Worm (Caenorhabditis elegans) whole organism, young adult: ENCODE data around the gene srh-145.
A peak's percentile ranks its signal among the peaks of the same experiment; 100 is the strongest.

Experiments used
- B0261.1 ChIP-seq: sonication (generic microtip); optimal IDR thresholded peaks from 2 replicates; lab custom pipeline; 2016; ENCODE audit warnings: mild to moderate bottlenecking, missing genetic modification characterization, moderate library complexity, missing compliant biosample characterization
- B0336.3 ChIP-seq: fragments of 200-800 bp; sonication (Bioruptor generic); IDR thresholded peaks from 2 replicates; pipeline ENCODE4 v1.3.6; 2022; ENCODE audit warnings: missing genetic modification characterization, missing compliant biosample characterization
- F23B12.7 ChIP-seq: sonication (generic microtip); optimal IDR thresholded peaks from 2 replicates; lab custom pipeline; 2017; ENCODE audit warnings: missing genetic modification characterization, mild to moderate bottlenecking, missing compliant biosample characterization, antibody characterized with exemption, moderate library complexity; ENCODE audit not compliant: insufficient read depth
- F33H1.4 ChIP-seq: fragments of 200-800 bp; sonication (Bioruptor generic); IDR thresholded peaks from 2 replicates; pipeline ENCODE4 v1.3.6; 2022; ENCODE audit warnings: missing genetic modification reagents, missing genetic modification characterization, missing compliant biosample characterization
- F52B5.7 ChIP-seq: sonication (generic microtip); optimal IDR thresholded peaks from 2 replicates; lab custom pipeline; 2016; ENCODE audit warnings: mild to moderate bottlenecking, missing genetic modification characterization, missing compliant biosample characterization
- K12H6.12 ChIP-seq: fragments of 200-800 bp; sonication (Bioruptor generic); optimal IDR thresholded peaks from 2 replicates; lab custom pipeline; 2018; ENCODE audit warnings: mild to moderate bottlenecking, missing genetic modification characterization, missing compliant biosample characterization
- T26A5.8 ChIP-seq: sonication (generic microtip); optimal IDR thresholded peaks from 2 replicates; lab custom pipeline; 2016; ENCODE audit warnings: missing genetic modification characterization, missing compliant biosample characterization
- Y53G8AR.9 ChIP-seq: fragments of 200-800 bp; sonication (Bioruptor generic); conservative IDR thresholded peaks from 2 replicates; pipeline ENCODE4 v1.3.6; 2022; ENCODE audit warnings: missing genetic modification reagents, missing genetic modification characterization, missing compliant biosample characterization
- Y56A3A.18 ChIP-seq: fragments of 200-800 bp; sonication (Bioruptor generic); IDR thresholded peaks from 2 replicates; pipeline ENCODE4 v1.3.6; 2022; ENCODE audit warnings: missing genetic modification reagents, missing genetic modification characterization, missing compliant biosample characterization
- Y79H2A.3 ChIP-seq: fragments of 200-800 bp; sonication (Bioruptor generic); conservative IDR thresholded peaks from 2 replicates; pipeline ENCODE4 v1.3.6; 2022; ENCODE audit warnings: missing genetic modification reagents, missing genetic modification characterization, missing compliant biosample characterization
- ZK185.1 ChIP-seq: sonication (generic microtip); optimal IDR thresholded peaks from 2 replicates; lab custom pipeline; 2016; ENCODE audit warnings: mild to moderate bottlenecking, missing genetic modification characterization, missing compliant biosample characterization; ENCODE audit not compliant: poor library complexity, severe bottlenecking
- attf-6 ChIP-seq: fragments of 200-800 bp; sonication (Bioruptor generic); IDR thresholded peaks from 2 replicates; pipeline ENCODE4 v1.3.6; 2022; ENCODE audit warnings: missing genetic modification reagents, missing genetic modification characterization, missing compliant biosample characterization
- bed-1 ChIP-seq: fragments of 200-800 bp; sonication (Bioruptor generic); IDR thresholded peaks from 2 replicates; pipeline ENCODE4 v1.3.6; 2022; ENCODE audit warnings: missing genetic modification reagents, missing genetic modification characterization, missing compliant biosample characterization
- bed-2 ChIP-seq: fragments of 200-800 bp; sonication (Bioruptor generic); IDR thresholded peaks from 2 replicates; pipeline ENCODE4 v1.3.6; 2022; ENCODE audit warnings: missing genetic modification reagents, missing genetic modification characterization, missing compliant biosample characterization
- ccch-3 ChIP-seq: fragments of 200-800 bp; sonication (Bioruptor generic); optimal IDR thresholded peaks from 2 replicates; lab custom pipeline; 2018; ENCODE audit warnings: mild to moderate bottlenecking, missing genetic modification characterization, missing compliant biosample characterization
- cebp-2 ChIP-seq: fragments of 200-800 bp; sonication (Bioruptor generic); IDR thresholded peaks from 2 replicates; pipeline ENCODE4 v1.3.6; 2022; ENCODE audit warnings: missing genetic modification characterization, missing compliant biosample characterization
- ceh-27 ChIP-seq: fragments of 200-800 bp; sonication (Bioruptor generic); optimal IDR thresholded peaks from 2 replicates; lab custom pipeline; 2018; ENCODE audit warnings: mild to moderate bottlenecking, missing genetic modification characterization, moderate library complexity, missing compliant biosample characterization
- chd-7 ChIP-seq: sonication (generic microtip); optimal IDR thresholded peaks from 2 replicates; lab custom pipeline; 2016; ENCODE audit warnings: mild to moderate bottlenecking, missing genetic modification characterization, moderate library complexity, missing compliant biosample characterization
- dox-1 ChIP-seq: fragments of 200-800 bp; sonication (Bioruptor generic); IDR thresholded peaks from 2 replicates; pipeline ENCODE4 v1.3.6; 2022; ENCODE audit warnings: missing genetic modification reagents, missing genetic modification characterization, missing compliant biosample characterization
- dpff-1 ChIP-seq: sonication (generic microtip); optimal IDR thresholded peaks from 2 replicates; lab custom pipeline; 2017; ENCODE audit warnings: mild to moderate bottlenecking, missing genetic modification characterization, missing compliant biosample characterization
- dpl-1 ChIP-seq: fragments of 150-350 bp; optimal IDR thresholded peaks from 2 replicates; lab custom pipeline; 2014; ENCODE audit warnings: missing biosample characterization, missing genetic modification reagents, missing genetic modification characterization
- efl-1 ChIP-seq: fragments of 150-350 bp; optimal IDR thresholded peaks from 2 replicates; lab custom pipeline; 2014; ENCODE audit warnings: missing biosample characterization, missing genetic modification reagents, missing genetic modification characterization
- ets-4 ChIP-seq: fragments of 200-800 bp; sonication (Bioruptor generic); optimal IDR thresholded peaks from 2 replicates; lab custom pipeline; 2018; ENCODE audit warnings: mild to moderate bottlenecking, missing genetic modification characterization, missing compliant biosample characterization
- him-1 ChIP-seq: sonication (generic microtip); optimal IDR thresholded peaks from 2 replicates; lab custom pipeline; 2016; ENCODE audit warnings: missing genotype, missing genetic modification reagents, missing genetic modification characterization, missing compliant biosample characterization
- hlh-12 ChIP-seq: sonication (generic microtip); optimal IDR thresholded peaks from 2 replicates; lab custom pipeline; 2016; ENCODE audit warnings: missing genetic modification characterization, missing compliant biosample characterization
- hsf-1 ChIP-seq: fragments of 200-800 bp; sonication (Bioruptor generic); IDR thresholded peaks from 2 replicates; pipeline ENCODE4 v1.3.6; 2022; ENCODE audit warnings: missing genetic modification reagents, missing genetic modification characterization, missing compliant biosample characterization
- lag-1 ChIP-seq: fragments of 200-800 bp; sonication (Bioruptor generic); IDR thresholded peaks from 2 replicates; pipeline ENCODE4 v1.3.6; 2022; ENCODE audit warnings: missing genetic modification reagents, missing genetic modification characterization, missing compliant biosample characterization
- let-526 ChIP-seq: fragments of 200-800 bp; sonication (Bioruptor generic); IDR thresholded peaks from 2 replicates; pipeline ENCODE4 v1.3.6; 2022; ENCODE audit warnings: missing genetic modification reagents, missing genetic modification characterization, missing compliant biosample characterization
- lin-40 ChIP-seq: sonication (generic microtip); optimal IDR thresholded peaks from 2 replicates; lab custom pipeline; 2016; ENCODE audit warnings: missing genetic modification characterization, mild to moderate bottlenecking, missing compliant biosample characterization, missing genotype, missing genetic modification reagents
- lir-1 ChIP-seq: fragments of 200-800 bp; sonication (Bioruptor generic); conservative IDR thresholded peaks from 2 replicates; pipeline ENCODE4 v1.3.6; 2022; ENCODE audit warnings: missing genetic modification reagents, missing genetic modification characterization, missing compliant biosample characterization
- lsy-27 ChIP-seq: sonication (generic microtip); optimal IDR thresholded peaks from 2 replicates; lab custom pipeline; 2017; ENCODE audit warnings: missing genetic modification characterization, mild to moderate bottlenecking, missing compliant biosample characterization, antibody characterized with exemption, missing genotype, borderline replicate concordance; ENCODE audit not compliant: insufficient read depth
- madf-6 ChIP-seq: fragments of 200-800 bp; sonication (Bioruptor generic); IDR thresholded peaks from 2 replicates; pipeline ENCODE4 v1.3.6; 2022; ENCODE audit warnings: missing genetic modification reagents, missing genetic modification characterization, missing compliant biosample characterization
- madf-8 ChIP-seq: fragments of 200-800 bp; sonication (Bioruptor generic); conservative IDR thresholded peaks from 2 replicates; pipeline ENCODE4 v1.3.6; 2022; ENCODE audit warnings: missing genetic modification reagents, missing genetic modification characterization, missing compliant biosample characterization
- mcd-1 ChIP-seq: fragments of 200-800 bp; sonication (Bioruptor generic); IDR thresholded peaks from 2 replicates; pipeline ENCODE4 v1.3.6; 2022; ENCODE audit warnings: missing genetic modification reagents, missing genetic modification characterization, missing compliant biosample characterization
- nhr-120 ChIP-seq: fragments of 200-800 bp; sonication (Bioruptor generic); IDR thresholded peaks from 2 replicates; pipeline ENCODE4 v1.3.6; 2022; ENCODE audit warnings: missing genetic modification characterization, missing compliant biosample characterization
- nhr-179 ChIP-seq: sonication (generic microtip); optimal IDR thresholded peaks from 2 replicates; lab custom pipeline; 2016; ENCODE audit warnings: mild to moderate bottlenecking, missing genetic modification characterization, missing compliant biosample characterization
- nhr-80 ChIP-seq: sonication (generic microtip); optimal IDR thresholded peaks from 2 replicates; lab custom pipeline; 2016; ENCODE audit warnings: missing genetic modification characterization, missing compliant biosample characterization
- repo-1 ChIP-seq: sonication (generic microtip); optimal IDR thresholded peaks from 2 replicates; lab custom pipeline; 2017; ENCODE audit warnings: mild to moderate bottlenecking, missing genetic modification characterization, missing compliant biosample characterization
- sdz-38 ChIP-seq: sonication (generic microtip); optimal IDR thresholded peaks from 2 replicates; lab custom pipeline; 2016; ENCODE audit warnings: missing genotype, missing genetic modification characterization, missing compliant biosample characterization
- sea-2 ChIP-seq: fragments of 200-800 bp; sonication (Bioruptor generic); IDR thresholded peaks from 2 replicates; pipeline ENCODE4 v1.3.6; 2022; ENCODE audit warnings: missing genetic modification characterization, missing compliant biosample characterization
- snpc-3.4 ChIP-seq: sonication (generic microtip); optimal IDR thresholded peaks from 2 replicates; lab custom pipeline; 2017; ENCODE audit warnings: missing genetic modification characterization, mild to moderate bottlenecking, missing compliant biosample characterization, antibody characterized with exemption, moderate library complexity, missing genotype, missing genetic modification reagents
- snpc-4 ChIP-seq, 5 experiments: fragments of 150-350 bp in 1 of 5; sonication (generic microtip) in 4 of 5; optimal IDR thresholded peaks; 2 replicates each; lab custom pipeline; 2014 to 2018; ENCODE audit warnings: missing genetic modification characterization in 5 of 5, missing biosample characterization in 3 of 5, antibody characterized with exemption in 2 of 5, mild to moderate bottlenecking in 2 of 5, missing compliant biosample characterization in 2 of 5, missing genotype in 2 of 5, moderate library complexity in 2 of 5, missing genetic modification reagents in 1 of 5
- somi-1 ChIP-seq: fragments of 200-800 bp; sonication (Bioruptor generic); optimal IDR thresholded peaks from 2 replicates; lab custom pipeline; 2018; ENCODE audit warnings: mild to moderate bottlenecking, missing genetic modification characterization, missing compliant biosample characterization
- tbx-9 ChIP-seq: sonication (generic microtip); optimal IDR thresholded peaks from 2 replicates; lab custom pipeline; 2016; ENCODE audit warnings: borderline replicate concordance, missing genetic modification characterization, inconsistent platforms, missing compliant biosample characterization
- tlf-1 ChIP-seq: fragments of 200-800 bp; sonication (Bioruptor generic); optimal IDR thresholded peaks from 2 replicates; lab custom pipeline; 2018; ENCODE audit warnings: mild to moderate bottlenecking, missing genetic modification characterization, missing compliant biosample characterization
- ztf-18 ChIP-seq: sonication (generic microtip); optimal IDR thresholded peaks from 2 replicates; lab custom pipeline; 2016; ENCODE audit warnings: missing genotype, mild to moderate bottlenecking, missing genetic modification characterization, missing compliant biosample characterization
- ztf-6 ChIP-seq: fragments of 200-800 bp; sonication (Bioruptor generic); IDR thresholded peaks from 2 replicates; pipeline ENCODE4 v1.3.6; 2022; ENCODE audit warnings: missing genetic modification reagents, missing genetic modification characterization, missing compliant biosample characterization

The srh-145 gene

ce11 chrV:16370039-16370438 lies 40.5 kb upstream of the srh-145 start (continued):
- TF ChIP-seq ceh-27 (GFP tag; lab: Kevin White, UChicago) (peak; percentile 93), hlh-12 (tag; lab: Kevin White, UChicago) (no peak), efl-1 (GFP tag; lab: Kevin White, UChicago) (peak; percentile 12), ZK185.1 (tag; lab: Kevin White, UChicago) (no peak), attf-6 (GFP tag; lab: Robert Waterston, UW) (peak; percentile 88), chd-7 (tag; lab: Kevin White, UChicago) (peak; percentile 84), T26A5.8 (tag; lab: Kevin White, UChicago) (peak; percentile 85), B0261.1 (peak; percentile 94), lag-1 (no peak), sdz-38 (tag; lab: Kevin White, UChicago) (no peak), dox-1 (GFP tag; lab: Robert Waterston, UW) (peak; percentile 92), mcd-1 (peak; percentile 83), ets-4 (GFP tag; lab: Kevin White, UChicago) (peak; percentile 71), Y56A3A.18 (GFP tag; lab: Robert Waterston, UW) (peak; percentile 92), sea-2 (0 out of 2 replicates have a peak, but pooled peaks have one; percentile 29), dpff-1 (tag; lab: Kevin White, UChicago) (peak; percentile 77), somi-1 (GFP tag; lab: Kevin White, UChicago) (peak; percentile 45), tlf-1 (GFP tag; lab: Kevin White, UChicago) (peak; percentile 40), Y79H2A.3 (GFP tag; lab: Robert Waterston, UW) (0 out of 2 replicates have a peak, but pooled peaks have one; percentile 58), nhr-179 (tag; lab: Kevin White, UChicago) (peak; percentile 44), ccch-3 (GFP tag; lab: Kevin White, UChicago) (peak; percentile 32), madf-6 (GFP tag; lab: Robert Waterston, UW) (peak; percentile 64; the same call in 1 of the 2 replicates), ztf-6 (peak; percentile 49; the same call in 1 of the 2 replicates), him-1 (tag; lab: Kevin White, UChicago) (peak; percentile 85), snpc-4 (GFP tag; optimal IDR thresholded peaks at IDR 0.05; lab: Kevin White, UChicago) (peak; percentile 80), snpc-4 (tag; optimal IDR thresholded peaks at IDR 0.05; lab: Kevin White, UChicago) (peak; percentile 39 to 89 (median 82)), hsf-1 (GFP tag; lab: Robert Waterston, UW) (0 out of 2 replicates have a peak, but pooled peaks have one; percentile 46), tbx-9 (tag; lab: Kevin White, UChicago) (no peak), snpc-3.4 (tag; lab: Kevin White, UChicago) (peak; percentile 58), let-526 (GFP tag; lab: Robert Waterston, UW) (peak; percentile 70; the same call in 1 of the 2 replicates), bed-1 (GFP tag; lab: Robert Waterston, UW) (0 out of 2 replicates have a peak, but pooled peaks have one; percentile 54), bed-2 (GFP tag; lab: Robert Waterston, UW) (0 out of 2 replicates have a peak, but pooled peaks have one; percentile 60), nhr-80 (tag; lab: Kevin White, UChicago) (peak; percentile 71), F33H1.4 (GFP tag; lab: Robert Waterston, UW) (peak; percentile 51), F52B5.7 (tag; lab: Kevin White, UChicago) (peak; percentile 92), cebp-2 (GFP tag; lab: Robert Waterston, UW) (peak; percentile 87), K12H6.12 (tag; lab: Kevin White, UChicago) (peak; percentile 61), lin-40 (tag; lab: Kevin White, UChicago) (peak; percentile 72), B0336.3 (peak; percentile 92), madf-8 (0 out of 2 replicates have a peak, but pooled peaks have one; percentile 10), F23B12.7 (tag; lab: Kevin White, UChicago) (peak; percentile 87), nhr-120 (GFP tag; lab: Robert Waterston, UW) (no peak), repo-1 (tag; lab: Kevin White, UChicago) (peak; percentile 89), lir-1 (no peak), ztf-18 (tag; lab: Kevin White, UChicago) (peak; percentile 76), Y53G8AR.9 (GFP tag; lab: Robert Waterston, UW) (peak; percentile 83), lsy-27 (tag; lab: Kevin White, UChicago) (peak; percentile 59), dpl-1 (GFP tag; lab: Kevin White, UChicago) (no peak)
